Fruit fly (Drosophila melanogaster) whole organism, embryonic: ENCODE measurements around the gene CG33640.

ENCODE experiments used
- Abd-B ChIP-seq: fragments of 200-800 bp; sonication (Bioruptor generic); optimal IDR thresholded peaks from 2 replicates; lab custom pipeline; 2018; ENCODE audit warnings: missing biosample characterization, mild to moderate bottlenecking, missing genetic modification characterization, moderate library complexity
- Awh ChIP-seq: fragments of 200-800 bp; sonication (Bioruptor generic); IDR thresholded peaks from 2 replicates; pipeline ENCODE4, ENCODE4 v1.3.6; 2022; ENCODE audit warnings: missing biosample characterization, missing genetic modification characterization
- Blimp-1 ChIP-seq: fragments of 200-800 bp; sonication (Bioruptor generic); optimal IDR thresholded peaks from 3 replicates; lab custom pipeline; 2018; ENCODE audit warnings: missing biosample characterization, missing genetic modification characterization, mild to moderate bottlenecking, moderate library complexity, missing genetic modification reagents
- CG10366 ChIP-seq: fragments of 200-800 bp; sonication (Bioruptor generic); IDR thresholded peaks from 2 replicates; pipeline ENCODE4 v1.3.6; 2022; ENCODE audit warnings: missing biosample characterization, missing genetic modification characterization
- CG10979 ChIP-seq: fragments of 200-800 bp; sonication (Bioruptor generic); optimal IDR thresholded peaks from 2 replicates; lab custom pipeline; 2018; ENCODE audit warnings: missing biosample characterization, mild to moderate bottlenecking, missing genetic modification characterization, moderate library complexity
- CG11398 ChIP-seq: fragments of 200-800 bp; sonication (Bioruptor generic); optimal IDR thresholded peaks from 2 replicates; lab custom pipeline; 2016; ENCODE audit warnings: missing biosample characterization, missing genetic modification characterization
- CG12219 ChIP-seq: fragments of 200-800 bp; sonication (Bioruptor generic); optimal IDR thresholded peaks from 3 replicates; lab custom pipeline; 2018; ENCODE audit warnings: missing biosample characterization, mild to moderate bottlenecking, missing genetic modification characterization
- CG12299 ChIP-seq: fragments of 200-800 bp; sonication (Bioruptor generic); optimal IDR thresholded peaks from 2 replicates; lab custom pipeline; 2018; ENCODE audit warnings: missing biosample characterization, mild to moderate bottlenecking, missing genetic modification characterization
- CG14441 ChIP-seq: fragments of 200-800 bp; sonication (Bioruptor generic); IDR thresholded peaks from 2 replicates; pipeline ENCODE4 v1.3.6; 2022; ENCODE audit warnings: missing biosample characterization, missing genetic modification characterization
- CG1529 ChIP-seq: fragments of 200-800 bp; sonication (Bioruptor generic); optimal IDR thresholded peaks from 3 replicates; lab custom pipeline; 2018; ENCODE audit warnings: missing biosample characterization, missing genetic modification characterization
- CG17385 ChIP-seq: fragments of 200-800 bp; sonication (Bioruptor generic); optimal IDR thresholded peaks from 3 replicates; lab custom pipeline; 2018; ENCODE audit warnings: missing biosample characterization, mild to moderate bottlenecking, missing genetic modification characterization
- CG32767 ChIP-seq: fragments of 200-800 bp; sonication (Bioruptor generic); IDR thresholded peaks from 2 replicates; pipeline ENCODE4 v1.3.6; 2022; ENCODE audit warnings: missing biosample characterization, missing genetic modification characterization
- CG3726 ChIP-seq: fragments of 200-800 bp; sonication (Bioruptor generic); IDR thresholded peaks from 3 replicates; pipeline ENCODE4, ENCODE4 v1.3.6; 2022; ENCODE audit warnings: missing biosample characterization, missing genetic modification characterization
- CG4328 ChIP-seq: fragments of 200-800 bp; sonication (Bioruptor generic); optimal IDR thresholded peaks from 3 replicates; lab custom pipeline; 2017; ENCODE audit warnings: missing biosample characterization, missing genetic modification reagents, missing genetic modification characterization
- CG4424 ChIP-seq: fragments of 200-800 bp; sonication (Bioruptor generic); optimal IDR thresholded peaks from 3 replicates; lab custom pipeline; 2016; ENCODE audit warnings: missing biosample characterization, missing genetic modification characterization
- CG4707 ChIP-seq: fragments of 200-800 bp; sonication (Bioruptor generic); optimal IDR thresholded peaks from 2 replicates; lab custom pipeline; 2018; ENCODE audit warnings: missing biosample characterization, mild to moderate bottlenecking, missing genetic modification characterization, moderate library complexity
- CG4854 ChIP-seq: fragments of 200-800 bp; sonication (Bioruptor generic); optimal IDR thresholded peaks from 2 replicates; lab custom pipeline; 2016; ENCODE audit warnings: missing biosample characterization, missing genetic modification characterization, inconsistent platforms
- CG7372 ChIP-seq: fragments of 200-800 bp; sonication (Bioruptor generic); IDR thresholded peaks from 2 replicates; pipeline ENCODE4 v1.3.6; 2022; ENCODE audit warnings: missing biosample characterization, missing genetic modification characterization
- CG7786 ChIP-seq: fragments of 200-800 bp; sonication (Bioruptor generic); optimal IDR thresholded peaks from 2 replicates; lab custom pipeline; 2016; ENCODE audit warnings: missing biosample characterization, missing genetic modification characterization
- CG8388 ChIP-seq: fragments of 200-800 bp; sonication (Bioruptor generic); optimal IDR thresholded peaks from 2 replicates; lab custom pipeline; 2019; ENCODE audit warnings: missing biosample characterization, mild to moderate bottlenecking, missing genetic modification characterization, moderate library complexity
- CG9609 ChIP-seq: fragments of 200-800 bp; sonication (Bioruptor generic); optimal IDR thresholded peaks from 3 replicates; lab custom pipeline; 2016; ENCODE audit warnings: missing biosample characterization, missing genetic modification characterization
- CG9727 ChIP-seq: fragments of 200-800 bp; sonication (Bioruptor generic); optimal IDR thresholded peaks from 3 replicates; lab custom pipeline; 2017; ENCODE audit warnings: missing biosample characterization, mild to moderate bottlenecking, missing genetic modification characterization
- Camta ChIP-seq: fragments of 200-800 bp; sonication (Bioruptor generic); optimal IDR thresholded peaks from 2 replicates; lab custom pipeline; 2016; ENCODE audit warnings: missing biosample characterization, missing genetic modification characterization
- Dad ChIP-seq: fragments of 200-800 bp; sonication (Bioruptor generic); optimal IDR thresholded peaks from 3 replicates; lab custom pipeline; 2016; ENCODE audit warnings: missing biosample characterization, missing genetic modification characterization
- Dek ChIP-seq: fragments of 200-800 bp; sonication (Bioruptor generic); optimal IDR thresholded peaks from 3 replicates; lab custom pipeline; 2019; ENCODE audit warnings: missing biosample characterization, mild to moderate bottlenecking, missing genetic modification characterization, moderate library complexity
- E2f2 ChIP-seq: fragments of 200-800 bp; sonication (Bioruptor generic); IDR thresholded peaks from 2 replicates; pipeline ENCODE4 v1.3.6; 2022; ENCODE audit warnings: missing biosample characterization, missing genetic modification characterization
- ERR ChIP-seq: fragments of 200-800 bp; sonication (Bioruptor generic); optimal IDR thresholded peaks from 2 replicates; lab custom pipeline; 2016; ENCODE audit warnings: missing biosample characterization, missing genetic modification characterization
- Lpt ChIP-seq: fragments of >200 bp; optimal IDR thresholded peaks from 2 replicates; lab custom pipeline; 2018; ENCODE audit warnings: missing biosample characterization, missing genetic modification characterization
- Med ChIP-seq: fragments of 200-800 bp; sonication (Bioruptor generic); peaks from one replicate; lab custom pipeline; 2016; ENCODE audit warnings: missing biosample characterization, missing genetic modification characterization, mild to moderate bottlenecking, inconsistent platforms, moderate library complexity
- Side ChIP-seq: fragments of 200-800 bp; sonication (Bioruptor generic); optimal IDR thresholded peaks from 2 replicates; lab custom pipeline; 2016; ENCODE audit warnings: missing biosample characterization, missing genetic modification characterization
- Tbp ChIP-seq: fragments of >200 bp; optimal IDR thresholded peaks from 2 replicates; lab custom pipeline; 2018; ENCODE audit warnings: missing biosample characterization, missing genetic modification characterization
- aop ChIP-seq: fragments of 200-800 bp; sonication (Bioruptor generic); IDR thresholded peaks from 2 replicates; pipeline ENCODE4 v1.3.6; 2022; ENCODE audit warnings: missing biosample characterization, missing genetic modification characterization
- bab2 ChIP-seq: fragments of 200-800 bp; sonication (Bioruptor generic); optimal IDR thresholded peaks from 2 replicates; lab custom pipeline; 2016; ENCODE audit warnings: missing biosample characterization, missing genetic modification characterization
- bsh ChIP-seq, 2 experiments: fragments of 200-800 bp; sonication (Bioruptor generic); optimal IDR thresholded peaks; 2 replicates each; lab custom pipeline; 2017 to 2018; ENCODE audit warnings: mild to moderate bottlenecking in 2 of 2, missing biosample characterization in 2 of 2, missing genetic modification characterization in 2 of 2, moderate library complexity in 1 of 2
- chinmo ChIP-seq: fragments of 200-800 bp; sonication (Bioruptor generic); IDR thresholded peaks from 4 replicates; pipeline ENCODE4 v1.3.6; 2022; ENCODE audit warnings: missing biosample characterization, missing genetic modification characterization; ENCODE audit not compliant: partially characterized antibody
- danr ChIP-seq: fragments of 200-800 bp; sonication (Bioruptor generic); IDR thresholded peaks from 2 replicates; pipeline ENCODE4 v1.3.6; 2022; ENCODE audit warnings: missing biosample characterization, missing genetic modification characterization
- fu2 ChIP-seq: fragments of 200-800 bp; sonication (Bioruptor generic); optimal IDR thresholded peaks from 2 replicates; lab custom pipeline; 2016; ENCODE audit warnings: missing biosample characterization, missing genetic modification characterization
- grn ChIP-seq: fragments of 200-800 bp; sonication (Bioruptor generic); optimal IDR thresholded peaks from 3 replicates; lab custom pipeline; 2017; ENCODE audit warnings: missing biosample characterization, missing genetic modification characterization
- gt ChIP-seq: fragments of 200-800 bp; sonication (Bioruptor generic); IDR thresholded peaks from 2 replicates; pipeline ENCODE4 v1.3.6; 2022; ENCODE audit warnings: missing biosample characterization, missing genetic modification characterization
- knrl ChIP-seq: fragments of 200-800 bp; sonication (Bioruptor generic); IDR thresholded peaks from 3 replicates; pipeline ENCODE4 v1.3.6; 2022; ENCODE audit warnings: missing biosample characterization, missing genetic modification characterization; ENCODE audit not compliant: partially characterized antibody
- nerfin-2 ChIP-seq: fragments of 200-800 bp; sonication (Bioruptor generic); IDR thresholded peaks from 2 replicates; pipeline ENCODE4 v1.3.6; 2022; ENCODE audit warnings: missing biosample characterization, missing genetic modification characterization; ENCODE audit not compliant: partially characterized antibody
- oc ChIP-seq: fragments of 200-800 bp; sonication (Bioruptor generic); optimal IDR thresholded peaks from 2 replicates; lab custom pipeline; 2018; ENCODE audit warnings: missing biosample characterization, mild to moderate bottlenecking, missing genetic modification characterization, moderate library complexity
- phol ChIP-seq: fragments of 200-800 bp; sonication (Bioruptor generic); optimal IDR thresholded peaks from 3 replicates; lab custom pipeline; 2018; ENCODE audit warnings: missing biosample characterization, mild to moderate bottlenecking, missing genetic modification characterization, moderate library complexity
- pum ChIP-seq: fragments of 200-800 bp; sonication (Bioruptor generic); optimal IDR thresholded peaks from 2 replicates; lab custom pipeline; 2016; ENCODE audit warnings: missing biosample characterization, missing genetic modification characterization
- sd ChIP-seq: fragments of 200-800 bp; sonication (Bioruptor generic); optimal IDR thresholded peaks from 3 replicates; lab custom pipeline; 2018; ENCODE audit warnings: missing biosample characterization, mild to moderate bottlenecking, missing genetic modification characterization, moderate library complexity
- sens ChIP-seq: fragments of 200-800 bp; sonication (Bioruptor generic); peaks from one replicate; lab custom pipeline; 2016; ENCODE audit warnings: missing biosample characterization, missing genetic modification characterization
- shn ChIP-seq: fragments of 200-800 bp; sonication (Bioruptor generic); optimal IDR thresholded peaks from 3 replicates; lab custom pipeline; 2016; ENCODE audit warnings: missing biosample characterization, missing genetic modification characterization
- sisA ChIP-seq: fragments of 200-800 bp; sonication (Bioruptor generic); IDR thresholded peaks from 2 replicates; pipeline ENCODE4 v1.3.6; 2022; ENCODE audit warnings: missing biosample characterization, missing genetic modification characterization
- slou ChIP-seq: fragments of 200-800 bp; sonication (Bioruptor generic); optimal IDR thresholded peaks from 3 replicates; lab custom pipeline; 2016; ENCODE audit warnings: missing biosample characterization, missing genetic modification characterization
- trem ChIP-seq: fragments of 200-800 bp; optimal IDR thresholded peaks from 3 replicates; lab custom pipeline; 2019; ENCODE audit warnings: missing biosample characterization, mild to moderate bottlenecking, missing genetic modification characterization, moderate library complexity
- ttk ChIP-seq: fragments of 200-800 bp; sonication (Bioruptor generic); IDR thresholded peaks from 2 replicates; pipeline ENCODE4 v2.1.2; 2022; ENCODE audit warnings: missing biosample characterization, missing genetic modification characterization
- twi ChIP-seq: fragments of 200-800 bp; optimal IDR thresholded peaks from 2 replicates; lab custom pipeline; 2019; ENCODE audit warnings: missing biosample characterization, mild to moderate bottlenecking, missing genetic modification characterization, moderate library complexity

The CG33640 gene

DNA sequence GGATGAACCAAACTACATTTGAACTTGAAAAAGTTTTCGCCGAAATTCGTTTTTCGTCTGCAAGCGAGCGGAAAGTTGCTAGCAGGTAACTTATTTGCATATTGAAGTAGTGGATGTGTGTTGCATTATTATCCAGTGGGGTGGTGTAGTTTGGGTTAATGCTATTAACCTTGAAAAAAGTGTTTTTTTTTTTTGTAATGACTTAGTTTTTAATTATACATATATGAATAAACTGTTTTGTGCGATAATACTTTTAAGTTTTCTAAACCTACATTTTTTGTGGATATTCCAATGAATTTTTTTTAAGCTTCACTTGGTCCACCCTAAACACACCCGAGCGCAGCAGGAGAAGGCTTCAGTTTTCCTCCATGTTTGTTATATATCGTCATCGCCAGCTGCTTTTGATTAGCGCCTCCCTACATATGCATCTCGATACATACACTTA lies 43.4 kb downstream of the CG33640 start (continued):
- TF ChIP-seq chinmo: no peak
- TF ChIP-seq phol: peak; percentile 72
- TF ChIP-seq CG4328 (GFP tag; lab: Kevin White, UChicago): no peak
- TF ChIP-seq sisA (GFP tag; lab: Robert Waterston, UW): 0 out of 2 replicates have a peak, but pooled peaks have one; percentile 18
- TF ChIP-seq Abd-B: no peak
- no peak for TF ChIP-seq CG4854 (GFP tag; lab: Kevin White, UChicago)
- no peak for TF ChIP-seq danr
- no peak for TF ChIP-seq sd
- TF ChIP-seq knrl (GFP tag; lab: Robert Waterston, UW): no peak
- TF ChIP-seq Dad (GFP tag; lab: Kevin White, UChicago): no peak
- 0 out of 2 replicates have a peak, but pooled peaks have one; percentile 14 for TF ChIP-seq E2f2
- TF ChIP-seq Tbp (GFP tag; lab: Kevin White, UChicago): no peak
- no peak for TF ChIP-seq trem (tag; lab: Kevin White, UChicago)
- no peak for TF ChIP-seq CG7786 (GFP tag; lab: Kevin White, UChicago)
- no peak for TF ChIP-seq CG9609 (GFP tag; lab: Kevin White, UChicago)
- no peak for TF ChIP-seq CG7372
- no peak for TF ChIP-seq shn (GFP tag; lab: Kevin White, UChicago)
- TF ChIP-seq Lpt (GFP tag; lab: Kevin White, UChicago): no peak
- no peak for TF ChIP-seq CG14441 (GFP tag; lab: Robert Waterston, UW)
- TF ChIP-seq CG4707 (GFP tag; lab: Kevin White, UChicago): no peak
- no peak for TF ChIP-seq CG12299 (tag; lab: Kevin White, UChicago)
- no peak for TF ChIP-seq nerfin-2 (GFP tag; lab: Robert Waterston, UW)
- TF ChIP-seq Camta (GFP tag; lab: Kevin White, UChicago): no peak
- peak; percentile 20 for TF ChIP-seq CG17385 (GFP tag; lab: Kevin White, UChicago)
- peak; percentile 44 for TF ChIP-seq CG1529 (GFP tag; lab: Kevin White, UChicago)
- TF ChIP-seq ttk (GFP tag; lab: Robert Waterston, UW): no peak
- TF ChIP-seq Awh (GFP tag; lab: Robert Waterston, UW): no peak
- TF ChIP-seq grn (GFP tag; lab: Kevin White, UChicago): no peak
- no peak for TF ChIP-seq bab2 (GFP tag; lab: Kevin White, UChicago)
- no peak for TF ChIP-seq slou (GFP tag; lab: Kevin White, UChicago)
- TF ChIP-seq oc (tag; lab: Kevin White, UChicago): no peak
- TF ChIP-seq gt: no peak
- TF ChIP-seq bsh (GFP tag; optimal IDR thresholded peaks at IDR 0.05; lab: Kevin White, UChicago): peak; percentile 55 to 86
- TF ChIP-seq CG10366 (GFP tag; lab: Robert Waterston, UW): no peak
- TF ChIP-seq Blimp-1 (GFP tag; lab: Kevin White, UChicago): peak; percentile 67
- TF ChIP-seq pum (GFP tag; lab: Kevin White, UChicago): no peak
- no peak for TF ChIP-seq Dek (tag; lab: Kevin White, UChicago)
- TF ChIP-seq aop: no peak
- peak; percentile 55 for TF ChIP-seq CG10979 (tag; lab: Kevin White, UChicago)
- TF ChIP-seq sens (GFP tag; lab: Kevin White, UChicago): peak; percentile 89
- no peak for TF ChIP-seq Side (GFP tag; lab: Kevin White, UChicago)
- TF ChIP-seq Med (GFP tag; lab: Kevin White, UChicago): no peak
- peak; percentile 60 for TF ChIP-seq CG4424 (GFP tag; lab: Kevin White, UChicago)
- no peak for TF ChIP-seq CG11398 (GFP tag; lab: Kevin White, UChicago)
- TF ChIP-seq CG32767 (GFP tag; lab: Robert Waterston, UW): 0 out of 2 replicates have a peak, but pooled peaks have one; percentile 9
- no peak for TF ChIP-seq CG3726 (GFP tag; lab: Robert Waterston, UW)
- TF ChIP-seq CG8388: peak; percentile 35
- no peak for TF ChIP-seq CG12219
- TF ChIP-seq fu2 (GFP tag; lab: Kevin White, UChicago): no peak
- no peak for TF ChIP-seq ERR (GFP tag; lab: Kevin White, UChicago)
- no peak for TF ChIP-seq twi (tag; lab: Kevin White, UChicago)
- TF ChIP-seq CG9727: peak; percentile 15
